Worm (Caenorhabditis elegans) whole organism, late embryonic: Measurements from ENCODE around the gene fbxb-71.

Experiments
- F13H6.1 ChIP-seq: sonication (generic microtip); optimal IDR thresholded peaks from 2 replicates; lab custom pipeline; 2016; ENCODE audit warnings: missing genetic modification characterization, missing compliant biosample characterization
- ama-1 ChIP-seq: fragments of 150-350 bp; optimal IDR thresholded peaks from 2 replicates; lab custom pipeline; 2014
- ceh-14 ChIP-seq: sonication (generic microtip); optimal IDR thresholded peaks from 2 replicates; lab custom pipeline; 2016; ENCODE audit warnings: missing genotype, missing genetic modification characterization, missing compliant biosample characterization
- ceh-19 ChIP-seq: fragments of 200-800 bp; sonication (Bioruptor generic); optimal IDR thresholded peaks from 2 replicates; lab custom pipeline; 2018; ENCODE audit warnings: mild to moderate bottlenecking, missing genetic modification characterization, missing compliant biosample characterization
- ceh-2 ChIP-seq: sonication (generic microtip); optimal IDR thresholded peaks from 2 replicates; lab custom pipeline; 2016; ENCODE audit warnings: missing genotype, missing genetic modification characterization, missing compliant biosample characterization
- ceh-24 ChIP-seq: sonication (generic microtip); optimal IDR thresholded peaks from 2 replicates; lab custom pipeline; 2016; ENCODE audit warnings: mild to moderate bottlenecking, missing genetic modification characterization, missing compliant biosample characterization
- dmd-4 ChIP-seq: sonication (generic microtip); optimal IDR thresholded peaks from 2 replicates; lab custom pipeline; 2016; ENCODE audit warnings: borderline replicate concordance, missing genetic modification characterization, missing compliant biosample characterization
- elt-2 ChIP-seq: sonication (generic microtip); optimal IDR thresholded peaks from 2 replicates; lab custom pipeline; 2016; ENCODE audit warnings: missing genetic modification reagents, missing genetic modification characterization, missing compliant biosample characterization
- elt-4 ChIP-seq: sonication (generic microtip); optimal IDR thresholded peaks from 2 replicates; lab custom pipeline; 2016; ENCODE audit warnings: missing genetic modification characterization, missing compliant biosample characterization
- ets-4 ChIP-seq: sonication (generic microtip); optimal IDR thresholded peaks from 2 replicates; lab custom pipeline; 2016; ENCODE audit warnings: missing genetic modification characterization, missing compliant biosample characterization
- fax-1 ChIP-seq: sonication (generic microtip); optimal IDR thresholded peaks from 2 replicates; lab custom pipeline; 2016; ENCODE audit warnings: missing genotype, missing genetic modification characterization, missing compliant biosample characterization
- fkh-10 ChIP-seq: fragments of 150-350 bp; optimal IDR thresholded peaks from 2 replicates; lab custom pipeline; 2014; ENCODE audit warnings: missing biosample characterization, missing genetic modification reagents, missing genetic modification characterization
- hlh-13 ChIP-seq: fragments of 200-800 bp; sonication (Bioruptor generic); optimal IDR thresholded peaks from 2 replicates; lab custom pipeline; 2018; ENCODE audit warnings: mild to moderate bottlenecking, missing genetic modification characterization, missing compliant biosample characterization
- lin-11 ChIP-seq: fragments of 200-800 bp; sonication (Bioruptor generic); optimal IDR thresholded peaks from 2 replicates; lab custom pipeline; 2018; ENCODE audit warnings: mild to moderate bottlenecking, missing genetic modification characterization, missing compliant biosample characterization
- nhr-232 ChIP-seq: sonication (generic microtip); optimal IDR thresholded peaks from 2 replicates; lab custom pipeline; 2016; ENCODE audit warnings: missing genetic modification characterization, missing compliant biosample characterization
- pag-3 ChIP-seq: sonication (generic microtip); optimal IDR thresholded peaks from 2 replicates; lab custom pipeline; 2016; ENCODE audit warnings: missing compliant biosample characterization, missing genetic modification characterization, borderline replicate concordance
- pha-2 ChIP-seq: sonication (generic microtip); optimal IDR thresholded peaks from 2 replicates; lab custom pipeline; 2017; ENCODE audit warnings: mild to moderate bottlenecking, missing genetic modification characterization, missing compliant biosample characterization
- pha-4 ChIP-seq: fragments of 150-350 bp; optimal IDR thresholded peaks from 2 replicates; lab custom pipeline; 2018; ENCODE audit warnings: missing biosample characterization, missing genetic modification reagents, missing genetic modification characterization
- pros-1 ChIP-seq: fragments of 150-350 bp; optimal IDR thresholded peaks from 2 replicates; lab custom pipeline; 2014; ENCODE audit warnings: missing biosample characterization, missing genetic modification reagents, missing genetic modification characterization
- ref-2 ChIP-seq: sonication (generic microtip); optimal IDR thresholded peaks from 2 replicates; lab custom pipeline; 2016; ENCODE audit warnings: missing genetic modification characterization, missing compliant biosample characterization
- sox-2 ChIP-seq: fragments of 200-800 bp; sonication (Bioruptor generic); IDR thresholded peaks from 2 replicates; pipeline ENCODE4 v1.3.6; 2022; ENCODE audit warnings: missing genetic modification reagents, missing genetic modification characterization, missing compliant biosample characterization
- sox-4 ChIP-seq: sonication (generic microtip); optimal IDR thresholded peaks from 2 replicates; lab custom pipeline; 2017; ENCODE audit warnings: mild to moderate bottlenecking, missing genetic modification characterization, inconsistent platforms, missing compliant biosample characterization
- tbx-7 ChIP-seq: sonication (generic microtip); optimal IDR thresholded peaks from 2 replicates; lab custom pipeline; 2016; ENCODE audit warnings: missing genotype, missing genetic modification characterization, missing compliant biosample characterization
- ttx-3 ChIP-seq: sonication (generic microtip); optimal IDR thresholded peaks from 2 replicates; lab custom pipeline; 2016; ENCODE audit warnings: missing genetic modification reagents, missing genetic modification characterization, missing compliant biosample characterization
- unc-3 ChIP-seq, 2 experiments: fragments of 200-800 bp in 1 of 2; sonication (Bioruptor generic) in 1 of 2; sonication (generic microtip) in 1 of 2; conservative IDR thresholded peaks in 1 of 2; optimal IDR thresholded peaks in 1 of 2; 2 replicates each; pipeline versions ENCODE4 v1.3.6 to Lab custom; 2016 to 2022; ENCODE audit warnings: missing compliant biosample characterization in 2 of 2, missing genetic modification characterization in 2 of 2, missing genetic modification reagents in 1 of 2
- unc-42 ChIP-seq: sonication (generic microtip); optimal IDR thresholded peaks from 2 replicates; lab custom pipeline; 2016; ENCODE audit warnings: missing genotype, missing genetic modification characterization, missing compliant biosample characterization
- unc-55 ChIP-seq: sonication (generic microtip); optimal IDR thresholded peaks from 2 replicates; lab custom pipeline; 2017; ENCODE audit warnings: missing biosample characterization, missing genetic modification reagents, missing genetic modification characterization
- unc-86 ChIP-seq: sonication (generic microtip); optimal IDR thresholded peaks from 2 replicates; lab custom pipeline; 2016; ENCODE audit warnings: missing genetic modification characterization, missing compliant biosample characterization

fbxb-71 gene

DNA sequence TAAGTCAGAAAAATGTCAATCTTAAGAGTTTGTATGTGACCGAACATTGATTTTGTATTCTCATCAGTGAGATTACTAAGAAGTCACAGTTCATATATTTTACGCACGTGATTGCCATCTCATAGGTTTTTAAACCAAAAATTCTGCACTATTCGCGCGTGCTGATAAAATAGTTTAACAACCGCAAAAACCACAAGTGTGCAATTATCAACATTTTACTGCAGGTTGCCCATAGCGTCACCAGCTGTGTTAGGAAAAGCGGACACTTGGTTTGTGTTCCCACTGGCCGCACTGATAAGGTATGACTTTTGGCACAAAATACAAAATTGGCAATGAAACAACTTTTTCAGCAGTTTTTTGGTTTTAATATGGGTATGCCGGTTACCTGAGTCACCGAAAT lies 27.4 kb downstream of the fbxb-71 start:
- TF ChIP-seq pros-1 (tag; lab: Kevin White, UChicago), result no peak
- peak; percentile 53 for TF ChIP-seq elt-2 (tag; lab: Kevin White, UChicago)
- TF ChIP-seq, all 69 proteins: peak for 1

DNA sequence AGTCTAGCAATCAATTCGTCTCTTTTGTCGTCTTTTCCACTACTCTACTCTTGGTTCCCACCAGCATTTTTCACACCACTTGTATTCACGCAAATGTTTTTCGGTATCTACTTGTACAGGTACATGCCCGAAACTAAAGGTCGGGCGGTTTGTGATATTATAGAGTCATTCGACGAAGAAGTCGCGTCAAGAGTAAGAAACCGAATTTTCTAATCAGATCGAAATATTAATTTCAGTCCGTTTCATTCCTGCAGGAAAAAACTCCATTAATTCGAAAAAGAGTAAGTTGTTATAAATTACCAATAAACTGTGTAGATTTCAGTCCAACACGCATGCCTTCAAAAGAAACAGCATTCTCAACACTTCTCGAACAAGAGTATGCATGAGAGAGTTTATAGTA lies 29.2 kb downstream of the fbxb-71 start:
- no peak for TF ChIP-seq ets-4 (tag; lab: Kevin White, UChicago)

DNA sequence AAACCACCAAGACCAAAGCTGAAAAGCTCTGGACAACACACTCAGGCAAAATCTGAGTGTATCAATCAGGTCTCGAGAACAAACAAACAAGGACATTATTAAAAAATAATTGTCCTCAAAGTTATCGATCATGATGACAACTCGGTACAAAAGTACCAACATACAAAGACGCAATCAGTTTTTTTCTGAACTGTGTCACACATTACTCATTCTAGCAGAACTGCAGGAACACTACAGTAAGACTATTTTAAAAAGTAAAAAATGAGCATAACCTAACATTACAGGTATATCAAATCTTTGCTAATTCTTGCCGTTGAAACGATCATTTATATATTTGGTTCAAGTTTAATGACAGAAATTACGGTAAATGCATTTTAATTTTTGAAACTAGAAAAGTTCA lies 33.5 kb downstream of the fbxb-71 start, which contains the start of gene K09C4.2:
Gene K09C4.2 (plus strand): TSS at position 301 of the 400 bp plus-strand sequence.
- TF ChIP-seq tbx-7 (no peak), pha-2 (tag; lab: Kevin White, UChicago) (no peak), pha-4 (no peak), sox-2 (no peak), ceh-14 (tag; lab: Kevin White, UChicago) (no peak), unc-55 (GFP tag; lab: Kevin White, UChicago) (no peak), ceh-19 (GFP tag; lab: Kevin White, UChicago) (no peak), hlh-13 (no peak)

DNA sequence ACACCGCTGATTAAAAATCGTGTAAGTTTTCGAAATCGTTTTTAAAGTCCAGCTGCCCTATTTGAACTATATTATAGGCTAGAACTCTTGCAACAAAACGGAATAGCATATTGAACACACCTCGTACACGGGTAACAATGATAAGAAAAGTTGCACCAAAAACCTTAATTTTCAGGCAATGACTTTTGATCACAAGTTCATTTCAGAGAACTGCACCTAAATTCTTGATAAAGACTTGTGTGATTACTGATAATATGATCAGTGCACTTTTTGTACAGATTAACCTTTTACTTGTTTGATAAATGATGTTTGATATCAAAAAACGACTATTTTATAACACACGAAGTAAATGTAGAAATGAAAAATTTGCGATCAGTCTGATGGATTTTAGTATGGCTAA lies 35.1 kb downstream of the fbxb-71 start:
- TF ChIP-seq unc-42 (tag; lab: Kevin White, UChicago), result no peak
- TF ChIP-seq unc-3 (GFP tag; conservative IDR thresholded peaks at IDR 0.05; lab: Robert Waterston, UW), result no peak
- TF ChIP-seq unc-3 (tag; optimal IDR thresholded peaks at IDR 0.05; lab: Kevin White, UChicago), result no peak
- TF ChIP-seq nhr-232 (tag; lab: Kevin White, UChicago), result no peak
- TF ChIP-seq elt-2 (tag; lab: Kevin White, UChicago), result peak; percentile 57

DNA sequence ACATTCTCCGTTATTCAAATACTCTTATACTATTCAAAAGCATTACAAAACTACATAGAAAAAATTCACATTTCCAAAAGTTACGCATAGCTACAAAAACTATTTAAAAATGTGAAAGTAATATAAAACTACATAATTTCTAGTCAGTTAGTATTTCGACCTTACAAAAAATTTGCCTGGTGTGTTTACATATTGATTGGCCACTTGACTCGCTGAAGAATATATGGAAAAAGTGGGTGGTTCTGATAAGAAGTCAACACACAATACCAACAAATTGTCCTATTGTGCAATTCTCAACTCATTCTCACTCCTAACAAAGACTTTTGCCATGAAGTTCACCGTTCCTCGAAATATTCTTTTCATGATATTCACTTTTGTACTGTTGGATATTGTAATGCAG lies 35.9 kb downstream of the fbxb-71 start, which contains the start of gene K09C4.1:
Gene K09C4.1 (plus strand): TSS at position 301 of the 400 bp plus-strand sequence.
- TF ChIP-seq unc-86 (tag; lab: Kevin White, UChicago), result no peak

DNA sequence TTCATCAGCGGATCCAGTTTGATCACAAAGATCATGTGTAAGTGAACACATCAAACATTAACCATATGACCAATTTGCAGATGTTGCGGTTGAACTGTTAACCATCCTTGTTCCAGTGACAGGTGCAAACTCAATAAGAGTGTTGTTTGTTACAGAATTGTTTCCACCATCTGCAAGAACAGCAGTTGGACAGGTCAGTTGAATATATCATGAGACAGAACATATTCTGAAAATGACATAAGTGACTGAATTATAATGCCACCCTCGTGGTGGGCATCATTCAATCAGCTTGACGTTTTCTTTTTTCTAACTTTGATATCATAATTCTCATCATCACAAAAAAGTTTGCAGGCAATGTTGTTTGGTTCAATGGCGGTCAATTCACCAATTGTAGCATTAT lies 37.9 kb downstream of the fbxb-71 start:
- TF ChIP-seq sox-4 (no peak), pag-3 (tag; lab: Kevin White, UChicago) (no peak), nhr-232 (tag; lab: Kevin White, UChicago) (no peak), fax-1 (no peak), F13H6.1 (tag; lab: Kevin White, UChicago) (no peak), ref-2 (tag; lab: Kevin White, UChicago) (no peak), hlh-13 (no peak), unc-86 (tag; lab: Kevin White, UChicago) (no peak), ceh-14 (tag; lab: Kevin White, UChicago) (no peak), elt-4 (tag; lab: Kevin White, UChicago) (no peak), pha-2 (tag; lab: Kevin White, UChicago) (no peak), ama-1 (no peak), ttx-3 (tag; lab: Kevin White, UChicago) (no peak), ceh-19 (GFP tag; lab: Kevin White, UChicago) (no peak)

DNA sequence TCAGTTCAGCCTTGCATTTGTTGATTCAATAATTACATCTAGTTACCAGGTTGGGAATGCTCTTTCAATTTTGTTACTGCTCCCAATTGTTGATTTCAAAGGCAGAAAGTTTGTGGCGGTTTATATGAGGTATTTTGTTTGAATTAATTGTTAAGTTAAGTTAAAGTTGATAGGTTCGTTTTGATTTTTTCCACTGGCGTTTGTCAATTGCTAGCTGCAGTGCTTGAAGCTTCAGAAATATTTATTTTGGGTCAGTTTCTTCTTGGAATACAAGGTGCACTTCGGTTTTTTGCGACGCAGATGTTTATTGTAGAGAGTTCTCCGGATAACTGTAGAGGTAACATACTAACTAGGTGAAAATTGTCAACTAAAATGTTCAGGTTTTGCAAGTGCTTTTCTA lies 39.1 kb downstream of the fbxb-71 start, which contains the start of gene F11D5.5:
Gene F11D5.5 (plus strand): TSS at position 301 of the 400 bp plus-strand sequence.
- TF ChIP-seq ceh-24 (tag; lab: Kevin White, UChicago) (no peak), pros-1 (tag; lab: Kevin White, UChicago) (no peak), pha-4 (no peak), lin-11 (no peak), dmd-4 (no peak), ets-4 (tag; lab: Kevin White, UChicago) (no peak), ceh-2 (tag; lab: Kevin White, UChicago) (no peak), fkh-10 (GFP tag; lab: Kevin White, UChicago) (no peak)
